ENCODE assay signal across 4 worm cellular contexts in genomic region chrIV:17448319-17448718, ce11.
TF ChIP-seq lines count a peak whose summit lies in the region.

No protein-coding gene starts in this region.

TF ChIP-seq in whole organism, L2 larva, 48 proteins besides CTCF, POLR2A, EP300 and RAD21:
- TF ChIP-seq ceh-16 (tag; optimal IDR thresholded peaks at IDR 0.05; lab: Kevin White, UChicago) (no peak), dmd-4 (tag; optimal IDR thresholded peaks at IDR 0.05; lab: Kevin White, UChicago) (no peak), F13H6.1 (tag; optimal IDR thresholded peaks at IDR 0.05; lab: Kevin White, UChicago) (peak; percentile 32), ZK546.5 (tag; optimal IDR thresholded peaks at IDR 0.05; lab: Kevin White, UChicago) (no peak), nhr-237 (tag; optimal IDR thresholded peaks at IDR 0.05; lab: Kevin White, UChicago) (no peak), gmeb-1 (tag; optimal IDR thresholded peaks at IDR 0.05; lab: Kevin White, UChicago) (no peak), mab-5 (tag; optimal IDR thresholded peaks at IDR 0.05; lab: Kevin White, UChicago) (no peak)

TF ChIP-seq in whole organism, L3 larva, 47 proteins besides CTCF, POLR2A, EP300 and RAD21:
- TF ChIP-seq sea-2 (GFP tag; optimal IDR thresholded peaks at IDR 0.05; lab: Kevin White, UChicago) (no peak), pha-4 (tag; optimal IDR thresholded peaks at IDR 0.05; lab: Kevin White, UChicago) (peak; percentile 66)

TF ChIP-seq in whole organism, L4 larva, 104 proteins besides CTCF, POLR2A, EP300 and RAD21:
- peak; percentile 64 for TF ChIP-seq dve-1 (tag; optimal IDR thresholded peaks at IDR 0.05; lab: Kevin White, UChicago; ENCODE audit: insufficient read depth)
- TF ChIP-seq mxl-2 (GFP tag; conservative IDR thresholded peaks at IDR 0.05; lab: Robert Waterston, UW), result no peak

TF ChIP-seq in whole organism, young adult, 124 proteins besides CTCF, POLR2A, EP300 and RAD21:
- no peak for TF ChIP-seq rcor-1 (GFP tag; IDR thresholded peaks at IDR 0.05; lab: Robert Waterston, UW)
- peak; percentile 70 for TF ChIP-seq nhr-80 (tag; optimal IDR thresholded peaks at IDR 0.05; lab: Kevin White, UChicago)
- TF ChIP-seq F39B2.1 (GFP tag; IDR thresholded peaks at IDR 0.05; lab: Robert Waterston, UW), result no peak
- TF ChIP-seq bed-2 (GFP tag; IDR thresholded peaks at IDR 0.05; lab: Robert Waterston, UW), result no peak
- no peak for TF ChIP-seq dox-1 (GFP tag; IDR thresholded peaks at IDR 0.05; lab: Robert Waterston, UW)
- TF ChIP-seq T07F8.4 (tag; optimal IDR thresholded peaks at IDR 0.05; lab: Kevin White, UChicago), result no peak
